Fruit fly (Drosophila melanogaster) whole organism: ENCODE results near the gene CG32708.

ENCODE experiments used
- CG8478 ChIP-seq: fragments of >200 bp; optimal IDR thresholded peaks from 2 replicates; lab custom pipeline; 2018; ENCODE audit warnings: inconsistent platforms
- Dll ChIP-seq: fragments of >200 bp; optimal IDR thresholded peaks from 2 replicates; lab custom pipeline; 2017
- pan ChIP-seq: fragments of >200 bp; optimal IDR thresholded peaks from 2 replicates; lab custom pipeline; 2017

DNA sequence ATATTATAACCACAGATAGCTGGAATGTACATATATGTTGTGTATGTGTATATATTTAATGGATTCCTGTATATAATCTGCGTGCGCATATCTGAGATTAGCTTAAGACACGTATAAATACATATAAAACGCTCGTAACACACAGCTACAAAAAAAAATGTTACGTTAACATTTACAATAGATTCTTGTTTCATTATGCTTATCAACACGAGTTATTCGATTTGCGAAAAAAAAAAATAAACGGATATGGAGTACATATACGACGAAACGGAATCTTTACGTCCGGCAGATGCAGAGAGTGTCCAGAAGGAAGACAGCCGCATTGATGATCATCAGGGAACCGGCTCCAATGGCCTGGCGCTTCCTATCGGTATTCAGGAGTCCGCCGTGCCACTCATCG is 14.4 kb upstream of the CG32708 start, which contains the start of gene CG10970:
- TF ChIP-seq Dll (lab: Kevin White, UChicago) = no peak
- TF ChIP-seq pan = no peak
- TF ChIP-seq CG8478 = no peak
